Worm (Caenorhabditis elegans) whole organism, mixed stage, embryonic: Measurements from ENCODE around the gene C08F11.7.

Source experiments
- M03D4.4 ChIP-seq: sonication (generic microtip); optimal IDR thresholded peaks from 2 replicates; lab custom pipeline; 2017; ENCODE audit warnings: mild to moderate bottlenecking, missing genetic modification characterization, missing compliant biosample characterization
- bed-3 ChIP-seq: fragments of 200-800 bp; sonication (Bioruptor generic); optimal IDR thresholded peaks from 3 replicates; lab custom pipeline; 2018; ENCODE audit warnings: mild to moderate bottlenecking, missing genetic modification characterization, moderate library complexity, missing compliant biosample characterization
- ceh-83 ChIP-seq: fragments of 200-800 bp; sonication (Bioruptor generic); optimal IDR thresholded peaks from 2 replicates; lab custom pipeline; 2018; ENCODE audit warnings: mild to moderate bottlenecking, missing genetic modification characterization, missing compliant biosample characterization
- cnd-1 ChIP-seq: fragments of 200-800 bp; sonication (Bioruptor generic); optimal IDR thresholded peaks from 2 replicates; lab custom pipeline; 2018; ENCODE audit warnings: mild to moderate bottlenecking, missing genetic modification characterization, missing compliant biosample characterization
- elt-1 ChIP-seq: sonication (generic microtip); optimal IDR thresholded peaks from 2 replicates; lab custom pipeline; 2017; ENCODE audit warnings: missing genetic modification characterization, mild to moderate bottlenecking, missing compliant biosample characterization, antibody characterized with exemption, moderate library complexity, borderline replicate concordance; ENCODE audit not compliant: insufficient read depth
- hlh-1 ChIP-seq: fragments of 150-350 bp; optimal IDR thresholded peaks from 2 replicates; lab custom pipeline; 2014; ENCODE audit warnings: missing biosample characterization, missing genetic modification reagents, missing genetic modification characterization
- lsy-2 ChIP-seq: fragments of 150-350 bp; optimal IDR thresholded peaks from 2 replicates; lab custom pipeline; 2014; ENCODE audit warnings: missing biosample characterization, missing genetic modification characterization
- nhr-12 ChIP-seq: fragments of 150-350 bp; optimal IDR thresholded peaks from 2 replicates; lab custom pipeline; 2014; ENCODE audit warnings: missing biosample characterization, missing genetic modification characterization
- snpc-4 ChIP-seq: fragments of 150-350 bp; optimal IDR thresholded peaks from 2 replicates; lab custom pipeline; 2014; ENCODE audit warnings: missing biosample characterization, missing genetic modification characterization
- tbx-8 ChIP-seq: fragments of 200-800 bp; sonication (Bioruptor generic); optimal IDR thresholded peaks from 2 replicates; lab custom pipeline; 2018; ENCODE audit warnings: mild to moderate bottlenecking, missing genetic modification characterization, moderate library complexity, missing compliant biosample characterization
- unc-62 ChIP-seq: fragments of 150-350 bp; optimal IDR thresholded peaks from 2 replicates; lab custom pipeline; 2014; ENCODE audit warnings: missing biosample characterization, missing genetic modification reagents, missing genetic modification characterization

DNA sequence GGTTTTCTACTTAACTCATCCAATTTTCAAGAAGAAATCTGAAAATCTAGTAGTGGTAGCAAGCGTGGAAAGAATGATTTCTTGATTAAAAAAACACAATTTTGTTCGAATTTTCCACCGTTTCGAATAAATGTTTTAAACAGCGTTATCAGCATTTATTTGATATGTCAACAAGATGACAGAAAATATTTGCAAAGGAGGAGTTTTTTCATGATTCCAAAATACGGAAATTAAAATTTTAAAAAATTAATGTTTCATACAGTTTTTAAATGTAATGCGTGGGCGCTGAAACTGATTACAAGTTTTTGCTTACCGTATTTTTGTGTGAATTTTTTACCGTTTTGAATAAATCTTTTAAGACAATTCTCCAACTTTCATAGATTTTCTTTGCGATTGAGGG is 4.5 kb upstream of the C08F11.7 start:
- TF ChIP-seq ceh-83 (GFP tag; lab: Kevin White, UChicago) (no peak), hlh-1 (no peak), M03D4.4 (tag; lab: Kevin White, UChicago) (no peak), tbx-8 (no peak), unc-62 (no peak), cnd-1 (tag; lab: Kevin White, UChicago) (no peak), elt-1 (tag; lab: Kevin White, UChicago) (no peak), snpc-4 (no peak), lsy-2 (tag; lab: Kevin White, UChicago) (no peak), bed-3 (no peak), nhr-12 (tag; lab: Kevin White, UChicago) (no peak)
